Worm (Caenorhabditis elegans) whole organism, L1 larva: ENCODE data around the gene F40F12.9.

Experiments
- F16B12.6 ChIP-seq: fragments of 150-350 bp; optimal IDR thresholded peaks from 2 replicates; lab custom pipeline; 2014; ENCODE audit warnings: missing biosample characterization, missing genetic modification characterization
- Y116A8C.19 ChIP-seq: sonication (generic microtip); optimal IDR thresholded peaks from 2 replicates; lab custom pipeline; 2016; ENCODE audit warnings: missing compliant biosample characterization, missing genetic modification characterization, borderline replicate concordance
- alr-1 ChIP-seq: fragments of 200-800 bp; sonication (Bioruptor generic); optimal IDR thresholded peaks from 2 replicates; lab custom pipeline; 2018; ENCODE audit warnings: borderline replicate concordance, mild to moderate bottlenecking, missing genetic modification characterization, missing compliant biosample characterization
- ama-1 ChIP-seq: fragments of 150-350 bp; optimal IDR thresholded peaks from 2 replicates; lab custom pipeline; 2014
- blmp-1 ChIP-seq: fragments of 150-350 bp; optimal IDR thresholded peaks from 2 replicates; lab custom pipeline; 2014; ENCODE audit warnings: missing biosample characterization, missing genetic modification characterization
- ceh-88 ChIP-seq: fragments of 200-800 bp; sonication (Bioruptor generic); IDR thresholded peaks from 2 replicates; pipeline ENCODE4 v1.3.6; 2022; ENCODE audit warnings: missing genetic modification characterization, missing compliant biosample characterization
- ces-1 ChIP-seq: fragments of 150-350 bp; optimal IDR thresholded peaks from 2 replicates; lab custom pipeline; 2014; ENCODE audit warnings: missing biosample characterization, missing genetic modification reagents, missing genetic modification characterization
- dpl-1 ChIP-seq, 3 experiments: fragments of 150-350 bp in 2 of 3; sonication (generic microtip) in 1 of 3; optimal IDR thresholded peaks; 2 replicates each; lab custom pipeline; 2014 to 2017; ENCODE audit warnings: missing biosample characterization in 3 of 3, missing genetic modification characterization in 3 of 3, missing genetic modification reagents in 3 of 3
- egl-27 ChIP-seq, 2 experiments: fragments of 150-350 bp in 1 of 2; sonication (generic microtip); optimal IDR thresholded peaks; 3 replicates each; lab custom pipeline; 2017 to 2018; ENCODE audit warnings: missing biosample characterization in 2 of 2, missing genetic modification characterization in 2 of 2, missing genetic modification reagents in 2 of 2
- elt-2 ChIP-seq: sonication (generic microtip); optimal IDR thresholded peaks from 2 replicates; lab custom pipeline; 2016; ENCODE audit warnings: missing genetic modification characterization, mild to moderate bottlenecking, inconsistent platforms, missing compliant biosample characterization, missing genetic modification reagents
- ets-5 ChIP-seq: fragments of 200-800 bp; sonication (Bioruptor generic); IDR thresholded peaks from 2 replicates; pipeline ENCODE4 v1.3.6; 2022; ENCODE audit warnings: missing genetic modification characterization, missing compliant biosample characterization
- fos-1 ChIP-seq: fragments of 150-350 bp; optimal IDR thresholded peaks from 2 replicates; lab custom pipeline; 2014; ENCODE audit warnings: missing biosample characterization, missing genetic modification characterization
- hlh-17 ChIP-seq: fragments of 200-800 bp; sonication (Bioruptor generic); optimal IDR thresholded peaks from 2 replicates; lab custom pipeline; 2018; ENCODE audit warnings: missing genetic modification characterization, mild to moderate bottlenecking, missing compliant biosample characterization, moderate library complexity, borderline replicate concordance
- hpl-2 ChIP-seq: fragments of 150-350 bp; optimal IDR thresholded peaks from 2 replicates; lab custom pipeline; 2014; ENCODE audit warnings: missing biosample characterization, missing genetic modification reagents, missing genetic modification characterization
- irx-1 ChIP-seq: sonication (generic microtip); optimal IDR thresholded peaks from 2 replicates; lab custom pipeline; 2016; ENCODE audit warnings: missing genetic modification characterization, missing compliant biosample characterization
- lin-35 ChIP-seq, 2 experiments: fragments of 150-350 bp; optimal IDR thresholded peaks; 2 replicates each; lab custom pipeline; 2014; ENCODE audit warnings: missing biosample characterization in 2 of 2, missing genetic modification characterization in 2 of 2, missing genetic modification reagents in 2 of 2
- lin-39 ChIP-seq: fragments of 150-350 bp; optimal IDR thresholded peaks from 2 replicates; lab custom pipeline; 2014; ENCODE audit warnings: missing biosample characterization, missing genetic modification reagents, missing genetic modification characterization
- lir-3 ChIP-seq: sonication (generic microtip); optimal IDR thresholded peaks from 2 replicates; lab custom pipeline; 2016; ENCODE audit warnings: mild to moderate bottlenecking, missing genetic modification characterization, moderate library complexity, missing compliant biosample characterization; ENCODE audit not compliant: poor library complexity
- mef-2 ChIP-seq: fragments of 150-350 bp; optimal IDR thresholded peaks from 2 replicates; lab custom pipeline; 2014; ENCODE audit warnings: missing biosample characterization, missing genetic modification characterization
- mep-1 ChIP-seq: fragments of 150-350 bp; optimal IDR thresholded peaks from 2 replicates; lab custom pipeline; 2014; ENCODE audit warnings: missing biosample characterization, missing genetic modification characterization
- nhr-11 ChIP-seq: fragments of 150-350 bp; optimal IDR thresholded peaks from 2 replicates; lab custom pipeline; 2014; ENCODE audit warnings: missing biosample characterization, missing genetic modification characterization
- nhr-19 ChIP-seq: fragments of 200-800 bp; sonication (Bioruptor generic); conservative IDR thresholded peaks from 2 replicates; pipeline ENCODE4 v1.3.6; 2022; ENCODE audit warnings: missing genetic modification characterization, missing compliant biosample characterization
- nhr-20 ChIP-seq: sonication (generic microtip); optimal IDR thresholded peaks from 2 replicates; lab custom pipeline; 2016; ENCODE audit warnings: mild to moderate bottlenecking, missing genetic modification characterization, missing compliant biosample characterization
- nhr-237 ChIP-seq: fragments of 150-350 bp; optimal IDR thresholded peaks from 2 replicates; lab custom pipeline; 2014; ENCODE audit warnings: missing biosample characterization, missing genetic modification characterization
- nhr-28 ChIP-seq: fragments of 150-350 bp; optimal IDR thresholded peaks from 2 replicates; lab custom pipeline; 2014; ENCODE audit warnings: missing biosample characterization, missing genetic modification characterization
- nhr-71 ChIP-seq: sonication (generic microtip); optimal IDR thresholded peaks from 2 replicates; lab custom pipeline; 2016; ENCODE audit warnings: mild to moderate bottlenecking, missing genetic modification characterization, moderate library complexity, missing compliant biosample characterization
- nhr-77 ChIP-seq: fragments of 150-350 bp; optimal IDR thresholded peaks from 2 replicates; lab custom pipeline; 2014; ENCODE audit warnings: missing biosample characterization, missing genetic modification characterization
- nhr-85 ChIP-seq: sonication (generic microtip); peaks from one replicate; lab custom pipeline; 2016; ENCODE audit warnings: missing genetic modification characterization, inconsistent platforms, missing compliant biosample characterization
- nhr-90 ChIP-seq: sonication (generic microtip); optimal IDR thresholded peaks from 2 replicates; lab custom pipeline; 2016; ENCODE audit warnings: mild to moderate bottlenecking, missing genetic modification characterization, missing compliant biosample characterization; ENCODE audit not compliant: poor library complexity
- pqm-1 ChIP-seq: sonication (generic microtip); optimal IDR thresholded peaks from 3 replicates; lab custom pipeline; 2017; ENCODE audit warnings: missing biosample characterization, missing genetic modification characterization
- rnt-1 ChIP-seq: sonication (generic microtip); optimal IDR thresholded peaks from 2 replicates; lab custom pipeline; 2016; ENCODE audit warnings: mild to moderate bottlenecking, missing genetic modification characterization, moderate library complexity, missing compliant biosample characterization
- snu-23 ChIP-seq: sonication (generic microtip); optimal IDR thresholded peaks from 2 replicates; lab custom pipeline; 2016; ENCODE audit warnings: missing genetic modification characterization, missing compliant biosample characterization
- sptf-1 ChIP-seq: fragments of 150-350 bp; optimal IDR thresholded peaks from 2 replicates; lab custom pipeline; 2014; ENCODE audit warnings: missing biosample characterization, missing genetic modification characterization
- swsn-7 ChIP-seq: sonication (generic microtip); optimal IDR thresholded peaks from 2 replicates; lab custom pipeline; 2016; ENCODE audit warnings: missing genetic modification characterization, missing compliant biosample characterization
- unc-130 ChIP-seq: fragments of 150-350 bp; optimal IDR thresholded peaks from 2 replicates; lab custom pipeline; 2017; ENCODE audit warnings: missing biosample characterization, missing genetic modification characterization, inconsistent platforms
- unc-30 ChIP-seq: sonication (generic microtip); optimal IDR thresholded peaks from 2 replicates; lab custom pipeline; 2017; ENCODE audit warnings: missing biosample characterization, missing genetic modification characterization
- unc-62 ChIP-seq: fragments of 150-350 bp; optimal IDR thresholded peaks from 2 replicates; lab custom pipeline; 2014; ENCODE audit warnings: missing biosample characterization, missing genetic modification reagents, missing genetic modification characterization
- unc-86 ChIP-seq: sonication (generic microtip); optimal IDR thresholded peaks from 2 replicates; lab custom pipeline; 2016; ENCODE audit warnings: missing genetic modification characterization, missing compliant biosample characterization
- xbp-1 ChIP-seq: sonication (generic microtip); optimal IDR thresholded peaks from 2 replicates; lab custom pipeline; 2016; ENCODE audit warnings: missing genetic modification characterization, missing compliant biosample characterization
- zag-1 ChIP-seq: fragments of 150-350 bp; optimal IDR thresholded peaks from 2 replicates; lab custom pipeline; 2014; ENCODE audit warnings: missing biosample characterization, missing genetic modification characterization
- zip-4 ChIP-seq: fragments of 200-800 bp; sonication (Bioruptor generic); optimal IDR thresholded peaks from 2 replicates; lab custom pipeline; 2018; ENCODE audit warnings: mild to moderate bottlenecking, missing genetic modification characterization, moderate library complexity, missing compliant biosample characterization
- ztf-11 ChIP-seq, 2 experiments: sonication (generic microtip); optimal IDR thresholded peaks; 2 replicates each; lab custom pipeline; 2016 to 2017; ENCODE audit warnings: missing genetic modification characterization in 2 of 2, missing biosample characterization in 1 of 2, missing compliant biosample characterization in 1 of 2
- ztf-4 ChIP-seq: fragments of 150-350 bp; optimal IDR thresholded peaks from 2 replicates; lab custom pipeline; 2014; ENCODE audit warnings: missing biosample characterization, missing genetic modification characterization

F40F12.9 gene

DNA sequence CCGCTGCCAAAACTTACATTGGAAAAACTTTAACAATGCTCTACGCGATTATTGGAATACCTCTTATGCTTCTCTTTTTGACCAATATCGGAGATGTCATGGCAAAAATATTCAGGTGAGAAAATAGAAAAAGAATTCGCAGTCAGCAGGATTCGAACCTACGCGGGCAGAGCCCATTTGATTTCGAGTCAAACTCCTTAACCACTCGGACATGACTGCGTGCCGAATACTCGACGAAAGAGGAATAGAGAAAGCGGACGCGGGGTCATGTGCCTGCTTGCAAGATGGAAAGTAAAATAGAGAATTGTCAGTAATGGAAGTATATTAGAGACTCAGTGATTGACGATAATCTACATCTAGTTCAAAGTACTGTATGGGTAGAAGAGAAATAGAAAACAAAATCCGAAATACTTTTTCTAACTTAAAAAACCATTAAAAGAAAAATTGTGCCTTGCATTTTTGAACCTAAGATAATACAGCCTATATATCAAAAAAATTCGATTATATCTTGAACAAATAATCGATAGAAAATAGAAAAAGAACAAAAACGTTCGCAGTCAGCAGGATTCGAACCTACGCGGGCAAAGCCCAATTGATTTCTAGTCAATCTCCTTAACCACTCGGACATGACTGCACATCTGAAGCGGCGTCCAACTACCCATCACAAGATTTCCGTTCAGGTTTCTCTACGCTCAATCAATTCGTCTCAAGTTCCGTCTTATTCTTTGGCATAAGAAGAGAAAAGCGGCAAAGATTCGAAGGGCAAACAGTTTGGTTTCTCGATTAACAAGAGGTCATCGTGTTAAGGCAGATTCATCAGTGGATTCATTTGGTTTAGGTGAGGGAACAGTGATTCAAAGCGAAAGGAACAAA lies 49.4 kb upstream of the F40F12.9 start (continued):
- TF ChIP-seq elt-2 (peak; percentile 27), lir-3 (peak; percentile 48), nhr-19 (peak; percentile 43), zip-4 (no peak), snu-23 (GFP tag; lab: Kevin White, UChicago) (peak; percentile 59), nhr-237 (tag; lab: Kevin White, UChicago) (no peak), blmp-1 (tag; lab: Kevin White, UChicago) (peak; percentile 12), mef-2 (tag; lab: Kevin White, UChicago) (no peak), nhr-71 (tag; lab: Kevin White, UChicago) (peak; percentile 74), irx-1 (tag; lab: Kevin White, UChicago) (peak; percentile 46), nhr-90 (peak; percentile 63), swsn-7 (tag; lab: Kevin White, UChicago) (peak; percentile 61), ama-1 (lab: Kevin White, UChicago) (no peak), rnt-1 (tag; lab: Kevin White, UChicago) (peak; percentile 79), mep-1 (tag; lab: Kevin White, UChicago) (peak; percentile 63), zag-1 (tag; lab: Kevin White, UChicago) (no peak), sptf-1 (tag; lab: Kevin White, UChicago) (no peak), lin-35 (GFP tag; optimal IDR thresholded peaks at IDR 0.05; lab: Kevin White, UChicago) (peak; percentile 44 to 67), unc-86 (peak; percentile 37), fos-1 (peak; percentile 36), unc-30 (no peak), ztf-11 (tag; optimal IDR thresholded peaks at IDR 0.05; lab: Kevin White, UChicago) (peak in 1 of 2 experiments; percentile 61), pqm-1 (tag; lab: Kevin White, UChicago) (no peak), nhr-20 (tag; lab: Kevin White, UChicago) (peak; percentile 53), nhr-11 (tag; lab: Kevin White, UChicago) (peak; percentile 8), F16B12.6 (tag; lab: Kevin White, UChicago) (no peak), ztf-4 (tag; lab: Kevin White, UChicago) (no peak), nhr-85 (tag; lab: Kevin White, UChicago) (peak; percentile 76), hpl-2 (GFP tag; lab: Kevin White, UChicago) (no peak), ceh-88 (GFP tag; lab: Robert Waterston, UW) (no peak), ces-1 (GFP tag; lab: Kevin White, UChicago) (no peak), Y116A8C.19 (tag; lab: Kevin White, UChicago) (no peak), egl-27 (tag; optimal IDR thresholded peaks at IDR 0.05; lab: Kevin White, UChicago) (no peak), nhr-28 (tag; lab: Kevin White, UChicago) (no peak), nhr-77 (peak; percentile 30), unc-130 (tag; lab: Kevin White, UChicago) (peak; percentile 45), dpl-1 (GFP tag; optimal IDR thresholded peaks at IDR 0.05; lab: Kevin White, UChicago) (peak; percentile 23 to 47 (median 36)), xbp-1 (tag; lab: Kevin White, UChicago) (peak; percentile 52), ets-5 (GFP tag; lab: Robert Waterston, UW) (no peak), unc-62 (no peak), alr-1 (tag; lab: Kevin White, UChicago) (no peak), hlh-17 (GFP tag; lab: Kevin White, UChicago) (no peak), lin-39 (no peak)
